Fruit fly (Drosophila melanogaster): ENCODE data around the gene Psf1.
A peak's percentile ranks its signal among the peaks of the same experiment; 100 is the strongest.

DNA sequence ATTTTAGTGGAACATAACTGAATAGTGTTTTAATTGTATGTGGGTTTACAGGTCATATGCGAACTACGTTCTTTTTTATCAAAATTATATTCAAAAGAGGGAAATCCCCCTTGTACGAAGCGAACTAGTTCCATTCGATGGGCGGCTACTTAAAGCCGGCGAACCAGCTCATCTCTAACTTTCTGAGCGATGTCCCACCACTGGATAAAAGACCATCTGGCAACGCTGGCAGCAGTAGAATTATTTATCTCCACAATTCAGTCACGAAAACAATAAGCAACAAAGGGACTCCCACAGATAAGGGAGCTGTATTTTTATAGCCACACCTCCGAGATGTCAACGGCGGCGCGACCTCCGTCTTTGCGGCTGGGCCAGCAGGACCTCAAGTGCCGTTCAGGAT is 48.2 kb upstream of the Psf1 start, which contains the start of gene Rabex-5:
- TF ChIP-seq CG8478 (optimal IDR thresholded peaks at IDR 0.05) (no peak), CTCF (optimal IDR thresholded peaks at IDR 0.05) (peak; percentile 12 to 38)

Measured in S2 (cell line).